Worm (Caenorhabditis elegans) whole organism, early embryonic: Measurements from ENCODE around the gene M03C11.9.

Experiments used
- F13C5.2 ChIP-seq: sonication (generic microtip); optimal IDR thresholded peaks from 2 replicates; lab custom pipeline; 2017; ENCODE audit warnings: mild to moderate bottlenecking, missing genetic modification characterization, inconsistent platforms, missing compliant biosample characterization
- ama-1 ChIP-seq: fragments of 150-350 bp; optimal IDR thresholded peaks from 2 replicates; lab custom pipeline; 2014
- ceh-13 ChIP-seq: fragments of 200-800 bp; sonication (Bioruptor generic); optimal IDR thresholded peaks from 2 replicates; lab custom pipeline; 2018; ENCODE audit warnings: mild to moderate bottlenecking, missing genetic modification characterization, missing compliant biosample characterization
- ceh-36 ChIP-seq: sonication (generic microtip); optimal IDR thresholded peaks from 2 replicates; lab custom pipeline; 2016; ENCODE audit warnings: missing genetic modification characterization, inconsistent platforms, missing compliant biosample characterization
- ets-7 ChIP-seq: sonication (generic microtip); optimal IDR thresholded peaks from 2 replicates; lab custom pipeline; 2016; ENCODE audit warnings: missing genotype, missing genetic modification characterization, missing compliant biosample characterization
- hmg-4 ChIP-seq: fragments of 200-800 bp; sonication (Bioruptor generic); optimal IDR thresholded peaks from 2 replicates; lab custom pipeline; 2018; ENCODE audit warnings: mild to moderate bottlenecking, missing genetic modification characterization, missing compliant biosample characterization
- hnd-1 ChIP-seq: sonication (generic microtip); optimal IDR thresholded peaks from 2 replicates; lab custom pipeline; 2016; ENCODE audit warnings: missing genetic modification characterization, missing compliant biosample characterization
- scrt-1 ChIP-seq: fragments of 200-800 bp; sonication (Bioruptor generic); IDR thresholded peaks from 2 replicates; pipeline ENCODE4 v1.3.6; 2022; ENCODE audit warnings: missing genetic modification characterization, missing compliant biosample characterization
- sea-1 ChIP-seq: fragments of 200-800 bp; sonication (Bioruptor generic); conservative IDR thresholded peaks from 2 replicates; pipeline ENCODE4 v1.3.6; 2022; ENCODE audit warnings: missing genetic modification characterization, missing compliant biosample characterization
- tbx-37 ChIP-seq: fragments of 200-800 bp; sonication (Bioruptor generic); conservative IDR thresholded peaks from 2 replicates; pipeline ENCODE4 v1.3.6; 2022; ENCODE audit warnings: missing genetic modification reagents, missing genetic modification characterization, missing compliant biosample characterization
- tra-4 ChIP-seq: sonication (generic microtip); optimal IDR thresholded peaks from 2 replicates; lab custom pipeline; 2017; ENCODE audit warnings: missing genetic modification characterization, missing compliant biosample characterization

Gene M03C11.9

DNA sequence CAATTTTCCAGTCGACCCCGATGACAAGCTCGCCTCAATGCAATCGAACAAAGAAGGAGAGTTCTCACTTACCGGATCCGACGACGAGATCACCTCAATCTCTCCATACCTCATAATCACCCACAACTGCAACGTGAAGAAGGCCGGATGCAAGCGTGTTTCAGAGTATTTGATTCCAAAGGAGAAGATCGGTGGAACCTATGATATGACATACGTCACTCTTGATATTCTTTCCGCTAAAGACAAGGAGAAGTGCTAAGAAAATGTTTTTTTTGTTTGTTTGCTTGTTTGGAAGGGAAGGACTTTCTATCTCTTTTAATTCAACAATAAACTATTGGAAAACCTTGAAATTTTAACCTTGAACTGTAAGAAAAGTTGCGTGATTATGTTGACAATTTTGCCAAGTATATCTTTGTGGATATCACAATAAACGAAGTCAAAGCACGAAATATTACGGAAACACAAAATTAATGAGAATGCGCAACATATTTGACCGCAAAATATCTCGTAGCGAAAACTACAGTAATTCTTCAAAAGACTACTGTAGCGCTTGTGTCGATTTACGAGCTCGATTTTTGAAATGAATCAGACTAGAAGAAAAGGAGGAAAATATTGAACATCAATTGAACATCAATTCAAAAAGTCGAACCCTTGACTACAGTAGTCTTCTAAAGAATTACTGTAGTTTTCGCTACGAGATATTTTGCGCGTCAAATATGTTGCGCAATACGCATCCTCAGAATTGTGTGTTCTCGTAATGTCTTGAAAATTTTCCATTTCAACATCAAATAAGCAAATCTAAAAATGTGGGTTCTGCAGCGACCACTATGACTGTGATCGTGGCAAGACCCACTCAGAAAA, 52.3 kb downstream of the M03C11.9 start:
- TF ChIP-seq hnd-1 (tag; lab: Kevin White, UChicago) = no peak
- no peak for TF ChIP-seq tra-4 (tag; lab: Kevin White, UChicago)
- no peak for TF ChIP-seq ceh-13 (GFP tag; lab: Kevin White, UChicago)
- TF ChIP-seq scrt-1 (GFP tag; lab: Robert Waterston, UW) = no peak
- TF ChIP-seq sea-1 (GFP tag; lab: Robert Waterston, UW) = no peak
- TF ChIP-seq hmg-4 (GFP tag; lab: Kevin White, UChicago) = no peak
- TF ChIP-seq ceh-36 = no peak
- TF ChIP-seq tbx-37 (GFP tag; lab: Robert Waterston, UW) = no peak
- TF ChIP-seq ama-1 = no peak
- TF ChIP-seq ets-7 (tag; lab: Kevin White, UChicago) = no peak
- no peak for TF ChIP-seq F13C5.2 (tag; lab: Kevin White, UChicago)
